Fruit fly (Drosophila melanogaster) whole organism, embryonic: ENCODE data around the gene CG10700.

Source experiments
- Ada2b ChIP-seq: fragments of 200-800 bp; sonication (Bioruptor generic); IDR thresholded peaks from 2 replicates; pipeline ENCODE4 v1.3.6; 2022; ENCODE audit warnings: missing biosample characterization, missing genetic modification characterization
- Adf1 ChIP-seq: fragments of 200-800 bp; sonication (Bioruptor generic); IDR thresholded peaks from 2 replicates; pipeline ENCODE4 v1.3.6; 2022; ENCODE audit warnings: missing biosample characterization, missing genetic modification characterization
- Atf6 ChIP-seq: fragments of 200-800 bp; sonication (Bioruptor generic); IDR thresholded peaks from 2 replicates; pipeline ENCODE4 v1.3.6; 2022; ENCODE audit warnings: missing biosample characterization, missing genetic modification characterization
- Blimp-1 ChIP-seq: fragments of 200-800 bp; sonication (Bioruptor generic); optimal IDR thresholded peaks from 3 replicates; lab custom pipeline; 2018; ENCODE audit warnings: missing biosample characterization, missing genetic modification characterization, mild to moderate bottlenecking, moderate library complexity, missing genetic modification reagents
- BtbVII ChIP-seq: fragments of 200-800 bp; sonication (Bioruptor generic); optimal IDR thresholded peaks from 3 replicates; lab custom pipeline; 2017; ENCODE audit warnings: missing biosample characterization, mild to moderate bottlenecking, missing genetic modification characterization
- CG10959 ChIP-seq: fragments of 200-800 bp; sonication (Bioruptor generic); IDR thresholded peaks from 2 replicates; pipeline ENCODE4 v1.3.6; 2022; ENCODE audit warnings: missing biosample characterization, missing genetic modification characterization
- CG10979 ChIP-seq: fragments of 200-800 bp; sonication (Bioruptor generic); optimal IDR thresholded peaks from 2 replicates; lab custom pipeline; 2018; ENCODE audit warnings: missing biosample characterization, mild to moderate bottlenecking, missing genetic modification characterization, moderate library complexity
- CG13287 ChIP-seq: fragments of 200-800 bp; sonication (Bioruptor generic); IDR thresholded peaks from 2 replicates; pipeline ENCODE4 v1.3.6; 2022; ENCODE audit warnings: missing biosample characterization, missing genetic modification characterization; ENCODE audit not compliant: partially characterized antibody
- CG14050 ChIP-seq: fragments of 200-800 bp; sonication (Bioruptor generic); IDR thresholded peaks from 3 replicates; pipeline ENCODE4 v1.3.6; 2022; ENCODE audit warnings: missing biosample characterization, missing genetic modification characterization
- CG14667 ChIP-seq: fragments of 200-800 bp; sonication (Bioruptor generic); IDR thresholded peaks from 2 replicates; pipeline ENCODE4 v1.3.6; 2022; ENCODE audit warnings: missing biosample characterization, missing genetic modification characterization
- CG14860 ChIP-seq: fragments of 200-800 bp; sonication (Bioruptor generic); IDR thresholded peaks from 3 replicates; pipeline ENCODE4 v1.3.6; 2022; ENCODE audit warnings: missing biosample characterization, missing genetic modification characterization; ENCODE audit not compliant: partially characterized antibody
- CG18262 ChIP-seq: fragments of 200-800 bp; optimal IDR thresholded peaks from 3 replicates; lab custom pipeline; 2019; ENCODE audit warnings: missing biosample characterization, mild to moderate bottlenecking, missing genetic modification characterization, moderate library complexity
- CG31388 ChIP-seq: fragments of 200-800 bp; sonication (Bioruptor generic); optimal IDR thresholded peaks from 2 replicates; lab custom pipeline; 2016; ENCODE audit warnings: missing biosample characterization, missing genetic modification characterization
- CG33213 ChIP-seq: fragments of 200-800 bp; sonication (Bioruptor generic); optimal IDR thresholded peaks from 3 replicates; lab custom pipeline; 2016; ENCODE audit warnings: missing biosample characterization, missing genetic modification characterization
- CG3847 ChIP-seq: fragments of 200-800 bp; sonication (Bioruptor generic); IDR thresholded peaks from 2 replicates; pipeline ENCODE4 v1.3.6; 2022; ENCODE audit warnings: missing biosample characterization, missing genetic modification characterization
- CG4424 ChIP-seq: fragments of 200-800 bp; sonication (Bioruptor generic); optimal IDR thresholded peaks from 3 replicates; lab custom pipeline; 2016; ENCODE audit warnings: missing biosample characterization, missing genetic modification characterization
- CG4707 ChIP-seq: fragments of 200-800 bp; sonication (Bioruptor generic); optimal IDR thresholded peaks from 2 replicates; lab custom pipeline; 2018; ENCODE audit warnings: missing biosample characterization, mild to moderate bottlenecking, missing genetic modification characterization, moderate library complexity
- CG5245 ChIP-seq: fragments of 200-800 bp; sonication (Bioruptor generic); optimal IDR thresholded peaks from 3 replicates; lab custom pipeline; 2016; ENCODE audit warnings: missing biosample characterization, missing genetic modification characterization
- CG7556 ChIP-seq: fragments of 200-800 bp; sonication (Bioruptor generic); optimal IDR thresholded peaks from 2 replicates; lab custom pipeline; 2017; ENCODE audit warnings: missing biosample characterization, mild to moderate bottlenecking, missing genetic modification characterization
- CG8281 ChIP-seq: fragments of 200-800 bp; sonication (Bioruptor generic); optimal IDR thresholded peaks from 2 replicates; lab custom pipeline; 2018; ENCODE audit warnings: missing biosample characterization, mild to moderate bottlenecking, missing genetic modification characterization, moderate library complexity
- CG9876 ChIP-seq: fragments of 200-800 bp; sonication (Bioruptor generic); optimal IDR thresholded peaks from 2 replicates; lab custom pipeline; 2016; ENCODE audit warnings: missing biosample characterization, missing genetic modification characterization
- Dip2 ChIP-seq: fragments of 200-800 bp; sonication (Bioruptor generic); IDR thresholded peaks from 2 replicates; pipeline ENCODE4 v1.3.6; 2022; ENCODE audit warnings: missing biosample characterization, missing genetic modification characterization
- Doc2 ChIP-seq: fragments of 200-800 bp; sonication (Bioruptor generic); IDR thresholded peaks from 2 replicates; pipeline ENCODE4 v1.3.6; 2022; ENCODE audit warnings: missing biosample characterization, missing genetic modification characterization
- Drgx ChIP-seq: fragments of 200-800 bp; sonication (Bioruptor generic); IDR thresholded peaks from 2 replicates; pipeline ENCODE4 v1.3.6; 2022; ENCODE audit warnings: missing biosample characterization, missing genetic modification characterization
- ERR ChIP-seq: fragments of 200-800 bp; sonication (Bioruptor generic); optimal IDR thresholded peaks from 2 replicates; lab custom pipeline; 2016; ENCODE audit warnings: missing biosample characterization, missing genetic modification characterization
- Ets65A ChIP-seq: fragments of 200-800 bp; sonication (Bioruptor generic); peaks from one replicate; lab custom pipeline; 2016; ENCODE audit warnings: missing biosample characterization, missing genetic modification characterization
- Fer2 ChIP-seq: fragments of 200-800 bp; sonication (Bioruptor generic); optimal IDR thresholded peaks from 2 replicates; lab custom pipeline; 2018; ENCODE audit warnings: missing biosample characterization, mild to moderate bottlenecking, missing genetic modification characterization, moderate library complexity
- HLH3B ChIP-seq: fragments of 200-800 bp; sonication (Bioruptor generic); IDR thresholded peaks from 2 replicates; pipeline ENCODE4 v1.3.6; 2022; ENCODE audit warnings: missing biosample characterization, missing genetic modification characterization
- Hr3 ChIP-seq: fragments of 200-800 bp; sonication (Bioruptor generic); optimal IDR thresholded peaks from 3 replicates; lab custom pipeline; 2016; ENCODE audit warnings: missing biosample characterization, missing genetic modification characterization
- Hr39 ChIP-seq: fragments of >200 bp; optimal IDR thresholded peaks from 2 replicates; lab custom pipeline; 2017
- Mrtf ChIP-seq: fragments of 200-800 bp; sonication (Bioruptor generic); IDR thresholded peaks from 3 replicates; pipeline ENCODE4 v1.3.6; 2022; ENCODE audit warnings: missing biosample characterization, missing genetic modification characterization
- NC2β ChIP-seq: fragments of 200-800 bp; sonication (Bioruptor generic); optimal IDR thresholded peaks from 2 replicates; lab custom pipeline; 2016; ENCODE audit warnings: missing biosample characterization, missing genetic modification characterization
- Six4 ChIP-seq: fragments of 200-800 bp; sonication (Bioruptor generic); optimal IDR thresholded peaks from 2 replicates; lab custom pipeline; 2016; ENCODE audit warnings: missing biosample characterization, missing genetic modification characterization
- Sry-δ ChIP-seq: fragments of 200-800 bp; sonication (Bioruptor generic); optimal IDR thresholded peaks from 2 replicates; lab custom pipeline; 2016; ENCODE audit warnings: missing biosample characterization, missing genetic modification characterization
- Xrp1 ChIP-seq: fragments of 200-800 bp; sonication (Bioruptor generic); IDR thresholded peaks from 2 replicates; pipeline ENCODE4 v1.3.6; 2022; ENCODE audit warnings: missing biosample characterization, missing genetic modification characterization
- cg ChIP-seq: fragments of 200-800 bp; sonication (Bioruptor generic); optimal IDR thresholded peaks from 3 replicates; lab custom pipeline; 2019; ENCODE audit warnings: missing biosample characterization, mild to moderate bottlenecking, missing genetic modification characterization, moderate library complexity
- ci ChIP-seq: fragments of 200-800 bp; sonication (Bioruptor generic); IDR thresholded peaks from 3 replicates; pipeline ENCODE4 v1.3.6; 2022; ENCODE audit warnings: missing biosample characterization, missing genetic modification characterization
- crc ChIP-seq: fragments of 200-800 bp; sonication (Bioruptor generic); optimal IDR thresholded peaks from 2 replicates; lab custom pipeline; 2016; ENCODE audit warnings: missing biosample characterization, missing genetic modification characterization
- dmrt99B ChIP-seq: fragments of 200-800 bp; sonication (Bioruptor generic); optimal IDR thresholded peaks from 2 replicates; lab custom pipeline; 2018; ENCODE audit warnings: missing biosample characterization, mild to moderate bottlenecking, missing genetic modification characterization, moderate library complexity
- ewg ChIP-seq: fragments of 200-800 bp; sonication (Bioruptor generic); optimal IDR thresholded peaks from 3 replicates; lab custom pipeline; 2017; ENCODE audit warnings: mild to moderate bottlenecking, missing biosample characterization, missing genetic modification reagents, missing genetic modification characterization
- fd102C ChIP-seq: fragments of 200-800 bp; sonication (Bioruptor generic); optimal IDR thresholded peaks from 2 replicates; lab custom pipeline; 2018; ENCODE audit warnings: missing biosample characterization, mild to moderate bottlenecking, missing genetic modification characterization, moderate library complexity
- fd3F ChIP-seq: fragments of 200-800 bp; sonication (Bioruptor generic); optimal IDR thresholded peaks from 2 replicates; lab custom pipeline; 2018; ENCODE audit warnings: missing biosample characterization, mild to moderate bottlenecking, missing genetic modification characterization, moderate library complexity
- fu2 ChIP-seq: fragments of 200-800 bp; sonication (Bioruptor generic); optimal IDR thresholded peaks from 2 replicates; lab custom pipeline; 2016; ENCODE audit warnings: missing biosample characterization, missing genetic modification characterization
- gt ChIP-seq: fragments of 200-800 bp; sonication (Bioruptor generic); IDR thresholded peaks from 2 replicates; pipeline ENCODE4 v1.3.6; 2022; ENCODE audit warnings: missing biosample characterization, missing genetic modification characterization
- maf-S ChIP-seq: fragments of 200-800 bp; sonication (Bioruptor generic); optimal IDR thresholded peaks from 2 replicates; lab custom pipeline; 2016; ENCODE audit warnings: missing biosample characterization, missing genetic modification characterization
- oc ChIP-seq: fragments of 200-800 bp; sonication (Bioruptor generic); optimal IDR thresholded peaks from 2 replicates; lab custom pipeline; 2018; ENCODE audit warnings: missing biosample characterization, mild to moderate bottlenecking, missing genetic modification characterization, moderate library complexity
- pb ChIP-seq: fragments of 200-800 bp; sonication (Bioruptor generic); optimal IDR thresholded peaks from 3 replicates; lab custom pipeline; 2016; ENCODE audit warnings: missing biosample characterization, missing genetic modification characterization
- pnt ChIP-seq: fragments of 200-800 bp; sonication (Bioruptor generic); optimal IDR thresholded peaks from 3 replicates; lab custom pipeline; 2016; ENCODE audit warnings: missing biosample characterization, missing genetic modification characterization
- ranshi ChIP-seq: fragments of 200-800 bp; sonication (Bioruptor generic); IDR thresholded peaks from 2 replicates; pipeline ENCODE4 v1.3.6; 2022; ENCODE audit warnings: missing biosample characterization, missing genetic modification characterization
- slbo ChIP-seq: fragments of 200-800 bp; sonication (Bioruptor generic); IDR thresholded peaks from 2 replicates; pipeline ENCODE4 v1.3.6; 2022; ENCODE audit warnings: missing biosample characterization, missing genetic modification characterization
- sug ChIP-seq: fragments of 200-800 bp; optimal IDR thresholded peaks from 2 replicates; lab custom pipeline; 2019; ENCODE audit warnings: missing biosample characterization, mild to moderate bottlenecking, missing genetic modification characterization, moderate library complexity
- vfl ChIP-seq: fragments of 200-800 bp; sonication (Bioruptor generic); optimal IDR thresholded peaks from 2 replicates; lab custom pipeline; 2016; ENCODE audit warnings: missing biosample characterization, missing genetic modification characterization

The CG10700 gene

DNA sequence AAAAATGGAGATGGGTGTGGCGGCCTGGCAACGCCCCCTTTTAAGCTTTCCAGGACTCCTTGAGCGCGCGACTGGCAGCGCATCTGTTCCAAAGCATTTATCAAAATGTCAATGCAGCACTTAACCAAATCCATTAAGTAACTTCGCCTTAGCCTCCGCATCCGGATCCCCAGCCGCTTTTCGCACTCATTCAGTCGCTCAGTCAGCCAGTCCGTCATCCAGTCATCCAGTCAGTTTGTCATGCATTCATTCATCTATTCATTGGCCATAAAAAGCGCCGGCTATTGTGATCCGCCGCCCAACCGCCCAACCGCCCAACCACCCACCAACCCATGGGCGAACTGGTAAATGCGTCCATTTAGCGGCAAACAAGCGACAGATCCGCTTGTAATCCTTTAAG, 10.1 kb upstream of the CG10700 start:
- TF ChIP-seq oc (tag; lab: Kevin White, UChicago) (peak; percentile 3), maf-S (GFP tag; lab: Kevin White, UChicago) (no peak), Blimp-1 (GFP tag; lab: Kevin White, UChicago) (no peak), pb (GFP tag; lab: Kevin White, UChicago) (no peak), CG8281 (tag; lab: Kevin White, UChicago) (peak; percentile 94)

DNA sequence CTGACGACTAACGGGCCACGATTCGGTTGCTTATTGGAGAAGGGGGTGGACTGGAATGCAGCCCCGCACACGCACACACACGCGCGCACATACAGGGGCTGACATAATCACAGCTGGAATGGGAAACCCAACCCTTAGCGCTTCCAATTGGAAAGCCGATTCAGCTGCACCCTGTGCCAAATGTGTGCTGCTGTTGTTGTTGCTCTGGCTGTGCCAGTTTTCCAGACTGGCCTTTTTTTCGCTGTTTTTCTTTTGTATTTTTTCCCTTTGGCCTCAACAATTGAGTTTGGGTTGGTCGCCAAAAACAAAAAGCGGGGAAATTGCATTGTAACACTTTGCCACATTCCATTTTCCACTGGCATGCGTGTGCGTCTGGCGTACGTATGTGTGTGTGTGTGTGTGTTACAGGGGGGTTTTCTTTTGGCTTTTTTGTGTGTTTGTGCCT, 4.5 kb upstream of the CG10700 start:
- no peak for TF ChIP-seq CG3847 (GFP tag; lab: Robert Waterston, UW)
- TF ChIP-seq ranshi (GFP tag; lab: Robert Waterston, UW): no peak
- no peak for TF ChIP-seq Doc2 (GFP tag; lab: Robert Waterston, UW)
- TF ChIP-seq dmrt99B (tag; lab: Kevin White, UChicago): no peak
- no peak for TF ChIP-seq CG31388 (GFP tag; lab: Kevin White, UChicago)
- TF ChIP-seq crc (GFP tag; lab: Kevin White, UChicago): no peak
- no peak for TF ChIP-seq Hr3 (GFP tag; lab: Kevin White, UChicago)
- TF ChIP-seq NC2β (GFP tag; lab: Kevin White, UChicago): no peak
- no peak for TF ChIP-seq CG33213
- TF ChIP-seq Ada2b (GFP tag; lab: Robert Waterston, UW): no peak
- TF ChIP-seq CG13287: no peak
- peak; percentile 24; the same call in 1 of the 2 replicates for TF ChIP-seq Adf1
- peak; percentile 98 for TF ChIP-seq Hr39 (lab: Kevin White, UChicago)
- no peak for TF ChIP-seq slbo (GFP tag; lab: Robert Waterston, UW)
- TF ChIP-seq cg: peak; percentile 63
- no peak for TF ChIP-seq ci (GFP tag; lab: Robert Waterston, UW)
- no peak for TF ChIP-seq CG14860 (GFP tag; lab: Robert Waterston, UW)
- no peak for TF ChIP-seq ERR (GFP tag; lab: Kevin White, UChicago)
- no peak for TF ChIP-seq vfl (GFP tag; lab: Kevin White, UChicago)
- TF ChIP-seq CG10959 (GFP tag; lab: Robert Waterston, UW): no peak
- no peak for TF ChIP-seq gt (GFP tag; lab: Robert Waterston, UW)
- no peak for TF ChIP-seq Sry-δ (GFP tag; lab: Kevin White, UChicago)
- no peak for TF ChIP-seq CG9876 (GFP tag; lab: Kevin White, UChicago)
- TF ChIP-seq Drgx: peak; percentile 15; the same call in 1 of the 2 replicates
- 0 out of 2 replicates have a peak, but pooled peaks have one; percentile 27 for TF ChIP-seq HLH3B (GFP tag; lab: Robert Waterston, UW)
- TF ChIP-seq Dip2 (GFP tag; lab: Robert Waterston, UW): no peak
- TF ChIP-seq fd102C (GFP tag; lab: Kevin White, UChicago): no peak
- TF ChIP-seq CG14050 (GFP tag; lab: Robert Waterston, UW): no peak
- no peak for TF ChIP-seq pnt
- no peak for TF ChIP-seq fu2 (GFP tag; lab: Kevin White, UChicago)
- TF ChIP-seq Mrtf (GFP tag; lab: Robert Waterston, UW): no peak
- no peak for TF ChIP-seq Ets65A
- no peak for TF ChIP-seq Six4 (GFP tag; lab: Kevin White, UChicago)
- no peak for TF ChIP-seq Xrp1 (GFP tag; lab: Robert Waterston, UW)
- TF ChIP-seq CG10979 (tag; lab: Kevin White, UChicago): no peak
- TF ChIP-seq CG7556 (GFP tag; lab: Kevin White, UChicago): no peak
- no peak for TF ChIP-seq BtbVII (GFP tag; lab: Kevin White, UChicago)
- TF ChIP-seq sug (tag; lab: Kevin White, UChicago): no peak
- no peak for TF ChIP-seq CG5245
- peak; percentile 51 for TF ChIP-seq ewg (GFP tag; lab: Kevin White, UChicago)
- TF ChIP-seq CG18262 (tag; lab: Kevin White, UChicago): no peak
- no peak for TF ChIP-seq CG4707
- no peak for TF ChIP-seq Fer2 (tag; lab: Kevin White, UChicago)
- no peak for TF ChIP-seq fd3F (GFP tag; lab: Kevin White, UChicago)
- no peak for TF ChIP-seq CG4424 (GFP tag; lab: Kevin White, UChicago)
- TF ChIP-seq Atf6 (GFP tag; lab: Robert Waterston, UW): no peak
- no peak for TF ChIP-seq CG14667
